Fruit fly (Drosophila melanogaster) whole organism, pupa: ENCODE data around the gene Sirt2.

Source experiments
- CG12605 ChIP-seq: fragments of 200-800 bp; sonication (Bioruptor generic); IDR thresholded peaks from 2 replicates; pipeline ENCODE4 v1.3.6; 2022; ENCODE audit warnings: missing biosample characterization, missing genetic modification characterization
- Ets98B ChIP-seq: fragments of 200-800 bp; sonication (Bioruptor generic); IDR thresholded peaks from 2 replicates; pipeline ENCODE4 v1.3.6; 2022; ENCODE audit warnings: missing biosample characterization, missing genetic modification characterization
- gl ChIP-seq: fragments of 200-800 bp; sonication (Bioruptor generic); optimal IDR thresholded peaks from 2 replicates; lab custom pipeline; 2018; ENCODE audit warnings: missing biosample characterization, mild to moderate bottlenecking, missing genetic modification characterization

DNA sequence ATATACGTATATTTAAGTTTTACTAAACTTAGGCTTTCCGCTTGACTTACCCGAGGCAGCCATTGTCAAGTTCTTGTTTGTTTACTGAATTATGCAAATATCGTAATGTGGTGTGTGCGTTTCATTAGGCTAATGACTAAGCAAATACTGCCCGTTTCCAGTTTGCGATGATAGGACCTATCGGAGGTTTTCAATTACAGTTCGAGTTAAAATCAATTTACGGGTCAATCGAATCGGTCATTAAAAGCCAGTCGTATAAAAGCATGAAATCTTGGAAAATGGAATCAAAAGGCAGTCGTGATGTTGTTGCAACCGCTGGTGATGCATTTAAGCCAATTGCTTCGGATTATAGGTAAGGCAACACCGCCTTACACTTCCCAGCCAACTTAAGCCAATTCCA lies 10.4 kb downstream of the Sirt2 start, which contains the start of gene Ir92a:
- no peak for TF ChIP-seq gl (tag; lab: Kevin White, UChicago)
- no peak for TF ChIP-seq CG12605 (GFP tag; lab: Robert Waterston, UW)
- TF ChIP-seq Ets98B, result no peak
